Worm (Caenorhabditis elegans) whole organism, midembryonic: Measurements from ENCODE around the gene srv-14.

ENCODE experiments used
- tab-1 ChIP-seq: fragments of 200-800 bp; sonication (Bioruptor generic); IDR thresholded peaks from 2 replicates; pipeline ENCODE4 v1.3.6; 2022; ENCODE audit warnings: missing genetic modification characterization, missing compliant biosample characterization
- ztf-29 ChIP-seq: fragments of 200-800 bp; sonication (Bioruptor generic); IDR thresholded peaks from 2 replicates; pipeline ENCODE4 v1.3.6; 2022; ENCODE audit warnings: missing genetic modification reagents, missing genetic modification characterization, missing compliant biosample characterization

DNA sequence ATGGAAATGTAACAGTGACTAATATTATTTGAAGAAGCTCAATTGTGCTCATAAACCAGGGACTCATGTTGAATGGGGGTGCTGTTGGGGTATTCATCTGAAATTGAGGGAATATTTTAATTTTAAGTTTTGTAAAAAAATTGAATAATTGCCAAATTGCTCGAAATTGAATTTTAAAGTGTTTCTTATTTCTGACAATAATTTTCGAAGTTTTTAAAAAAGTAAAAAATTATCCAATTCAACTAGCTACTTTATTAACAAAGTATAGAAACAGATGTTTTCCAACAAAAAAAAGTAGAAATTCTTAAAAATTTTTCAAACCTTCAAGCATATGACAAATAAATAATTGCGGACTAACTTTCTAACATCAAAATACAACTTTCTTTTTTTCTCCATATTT lies at the start of gene srv-14:
- no peak for TF ChIP-seq ztf-29
- no peak for TF ChIP-seq tab-1 (GFP tag; lab: Robert Waterston, UW)
